Fruit fly (Drosophila melanogaster): ENCODE data around the gene CG14683.

The CG14683 gene

dm6 chr3R:10688835-10689234 is 7.6 kb upstream of the CG14683 start (continued):
- TF ChIP-seq slbo (GFP tag; IDR thresholded peaks at IDR 0.05) = peak; percentile 81
- TF ChIP-seq insv (GFP tag; optimal IDR thresholded peaks at IDR 0.05) = no peak
- peak; percentile 17 to 28 for TF ChIP-seq dpn (GFP tag; optimal IDR thresholded peaks at IDR 0.05)
- TF ChIP-seq E2f2 (GFP tag; IDR thresholded peaks at IDR 0.05) = no peak; the same call in 1 of the 2 replicates
- TF ChIP-seq Deaf1 (tag; optimal IDR thresholded peaks at IDR 0.05) = no peak
- TF ChIP-seq Kr (GFP tag; optimal IDR thresholded peaks at IDR 0.05) = no peak
- TF ChIP-seq CG10209 (GFP tag; optimal IDR thresholded peaks at IDR 0.05) = peak; percentile 4
- TF ChIP-seq chif (GFP tag; optimal IDR thresholded peaks at IDR 0.05) = no peak
- no peak for TF ChIP-seq NK7.1 (GFP tag; optimal IDR thresholded peaks at IDR 0.05)
- TF ChIP-seq CG2120 (GFP tag; optimal IDR thresholded peaks at IDR 0.05) = peak; percentile 79
- no peak for TF ChIP-seq D (optimal IDR thresholded peaks at IDR 0.05)
- no peak for TF ChIP-seq D (GFP tag; optimal IDR thresholded peaks at IDR 0.05)
- TF ChIP-seq gcm (GFP tag; optimal IDR thresholded peaks at IDR 0.05) = no peak
- no peak for TF ChIP-seq CG10543 (GFP tag; optimal IDR thresholded peaks at IDR 0.05)
- peak; percentile 60; the same call in 1 of the 3 replicates for TF ChIP-seq gce (GFP tag; IDR thresholded peaks at IDR 0.05)
- no peak for TF ChIP-seq hth (optimal IDR thresholded peaks at IDR 0.05)
- no peak for TF ChIP-seq CG6654 (GFP tag; optimal IDR thresholded peaks at IDR 0.05)
- TF ChIP-seq chm (GFP tag; IDR thresholded peaks at IDR 0.05) = no peak
- TF ChIP-seq CG15011 (GFP tag; optimal IDR thresholded peaks at IDR 0.05) = no peak
- TF ChIP-seq ERR (GFP tag; optimal IDR thresholded peaks at IDR 0.05) = no peak
- no peak for TF ChIP-seq nau (GFP tag; optimal IDR thresholded peaks at IDR 0.05)
- TF ChIP-seq sob (GFP tag; IDR thresholded peaks at IDR 0.05) = peak; percentile 68
- no peak for TF ChIP-seq BtbVII (GFP tag; optimal IDR thresholded peaks at IDR 0.05)
- no peak for TF ChIP-seq Hr39 (optimal IDR thresholded peaks at IDR 0.05)
- peak; percentile 59 for TF ChIP-seq ranshi (GFP tag; IDR thresholded peaks at IDR 0.05)
- peak; percentile 42; the same call in 1 of the 3 replicates for TF ChIP-seq Mrtf (GFP tag; IDR thresholded peaks at IDR 0.05)
- no peak for TF ChIP-seq CG4617 (GFP tag; optimal IDR thresholded peaks at IDR 0.05; ENCODE audit: borderline replicate concordance)
- TF ChIP-seq en (GFP tag; optimal IDR thresholded peaks at IDR 0.05) = no peak
- TF ChIP-seq CG1233 (GFP tag; optimal IDR thresholded peaks at IDR 0.05) = peak; percentile 33
- TF ChIP-seq CG17359 (tag; optimal IDR thresholded peaks at IDR 0.05) = peak; percentile 46
- no peak for TF ChIP-seq Lim3 (GFP tag; IDR thresholded peaks at IDR 0.05)
- no peak for TF ChIP-seq CG16815 (GFP tag; optimal IDR thresholded peaks at IDR 0.05)
- peak; percentile 14 for TF ChIP-seq CG8281 (tag; optimal IDR thresholded peaks at IDR 0.05)
- no peak for TF ChIP-seq maf-S (GFP tag; optimal IDR thresholded peaks at IDR 0.05)
- TF ChIP-seq da (GFP tag; optimal IDR thresholded peaks at IDR 0.05) = no peak
- TF ChIP-seq fd102C (GFP tag; optimal IDR thresholded peaks at IDR 0.05) = no peak
- no peak for TF ChIP-seq CG1529 (GFP tag; optimal IDR thresholded peaks at IDR 0.05)
- TF ChIP-seq Dip3 (GFP tag; optimal IDR thresholded peaks at IDR 0.05) = no peak
- peak; percentile 64 for TF ChIP-seq CG2712 (tag; optimal IDR thresholded peaks at IDR 0.05)
- no peak for TF ChIP-seq nerfin-1 (tag; optimal IDR thresholded peaks at IDR 0.05)
- no peak for TF ChIP-seq eve (GFP tag; optimal IDR thresholded peaks at IDR 0.05)
- no peak for TF ChIP-seq Sry-δ (GFP tag; optimal IDR thresholded peaks at IDR 0.05)
- peak; percentile 54; the same call in 1 of the 2 replicates for TF ChIP-seq Xrp1 (GFP tag; IDR thresholded peaks at IDR 0.05)
- no peak for TF ChIP-seq CG4820 (GFP tag; optimal IDR thresholded peaks at IDR 0.05)
- TF ChIP-seq chn (GFP tag; optimal IDR thresholded peaks at IDR 0.05) = no peak
- TF ChIP-seq gem (tag; optimal IDR thresholded peaks at IDR 0.05) = peak; percentile 71
- peak; percentile 12 for TF ChIP-seq CG13424 (tag; optimal IDR thresholded peaks at IDR 0.05)
- TF ChIP-seq dm (GFP tag; optimal IDR thresholded peaks at IDR 0.05) = no peak
- TF ChIP-seq Antp (GFP tag; optimal IDR thresholded peaks at IDR 0.05) = no peak
- TF ChIP-seq Dll (GFP tag; IDR thresholded peaks at IDR 0.05; ENCODE audit: partially characterized antibody) = no peak
- TF ChIP-seq bowl (GFP tag; IDR thresholded peaks at IDR 0.05) = no peak
- TF ChIP-seq NfI (GFP tag; optimal IDR thresholded peaks at IDR 0.05) = peak; percentile 26
- no peak for TF ChIP-seq CG34376 (GFP tag; optimal IDR thresholded peaks at IDR 0.05)

All from whole organism, embryonic.